Fruit fly (Drosophila melanogaster) whole organism, prepupa: ENCODE results near the gene Dbp73D.

Experiments used
- Blimp-1 ChIP-seq: fragments of 200-800 bp; sonication (Bioruptor generic); optimal IDR thresholded peaks from 3 replicates; lab custom pipeline; 2017; ENCODE audit warnings: missing biosample characterization, missing genetic modification characterization, mild to moderate bottlenecking, moderate library complexity, missing genetic modification reagents
- CG10631 ChIP-seq: fragments of 200-800 bp; sonication (Bioruptor generic); optimal IDR thresholded peaks from 2 replicates; lab custom pipeline; 2016; ENCODE audit warnings: missing biosample characterization, missing genetic modification characterization
- CG1621 ChIP-seq: fragments of 200-800 bp; sonication (Bioruptor generic); optimal IDR thresholded peaks from 3 replicates; lab custom pipeline; 2018; ENCODE audit warnings: missing biosample characterization, mild to moderate bottlenecking, missing genetic modification characterization
- CG16779 ChIP-seq: fragments of 200-800 bp; sonication (Bioruptor generic); optimal IDR thresholded peaks from 3 replicates; lab custom pipeline; 2017; ENCODE audit warnings: missing biosample characterization, mild to moderate bottlenecking, missing genetic modification characterization
- CG31627 ChIP-seq: fragments of 200-800 bp; sonication (Bioruptor generic); optimal IDR thresholded peaks from 3 replicates; lab custom pipeline; 2016; ENCODE audit warnings: missing biosample characterization, missing genetic modification characterization
- CG6276 ChIP-seq: fragments of 200-800 bp; sonication (Bioruptor generic); optimal IDR thresholded peaks from 2 replicates; lab custom pipeline; 2017; ENCODE audit warnings: missing biosample characterization, mild to moderate bottlenecking, missing genetic modification characterization
- CG6808 ChIP-seq: fragments of 200-800 bp; sonication (Bioruptor generic); optimal IDR thresholded peaks from 3 replicates; lab custom pipeline; 2017; ENCODE audit warnings: missing biosample characterization, missing genetic modification characterization, mild to moderate bottlenecking, moderate library complexity, missing genetic modification reagents
- CG6854 ChIP-seq: fragments of 200-800 bp; sonication (Bioruptor generic); optimal IDR thresholded peaks from 2 replicates; lab custom pipeline; 2017; ENCODE audit warnings: missing biosample characterization, mild to moderate bottlenecking, missing genetic modification characterization
- CG7368 ChIP-seq: fragments of 200-800 bp; sonication (Bioruptor generic); optimal IDR thresholded peaks from 3 replicates; lab custom pipeline; 2016; ENCODE audit warnings: missing biosample characterization, missing genetic modification characterization
- CG8632 ChIP-seq: fragments of 200-800 bp; sonication (Bioruptor generic); optimal IDR thresholded peaks from 3 replicates; lab custom pipeline; 2016; ENCODE audit warnings: missing biosample characterization, missing genetic modification characterization
- CG9139 ChIP-seq: fragments of 200-800 bp; sonication (Bioruptor generic); optimal IDR thresholded peaks from 3 replicates; lab custom pipeline; 2017; ENCODE audit warnings: missing biosample characterization, mild to moderate bottlenecking, missing genetic modification characterization
- Eip78C ChIP-seq: fragments of 200-800 bp; sonication (Bioruptor generic); peaks from one replicate; lab custom pipeline; 2016; ENCODE audit warnings: missing biosample characterization, missing genetic modification characterization
- Eip93F ChIP-seq: fragments of 200-800 bp; sonication (Bioruptor generic); optimal IDR thresholded peaks from 2 replicates; lab custom pipeline; 2016; ENCODE audit warnings: missing biosample characterization, mild to moderate bottlenecking, missing genetic modification characterization
- Ets96B ChIP-seq: fragments of 200-800 bp; optimal IDR thresholded peaks from 2 replicates; lab custom pipeline; 2019; ENCODE audit warnings: missing biosample characterization, mild to moderate bottlenecking, missing genetic modification characterization, moderate library complexity
- Hr38 ChIP-seq: sonication (Bioruptor generic); optimal IDR thresholded peaks from 2 replicates; lab custom pipeline; 2016; ENCODE audit warnings: missing biosample characterization, missing genetic modification characterization
- Hr4 ChIP-seq: fragments of 200-800 bp; sonication (Bioruptor generic); optimal IDR thresholded peaks from 3 replicates; lab custom pipeline; 2016; ENCODE audit warnings: missing biosample characterization, missing genetic modification characterization
- Smox ChIP-seq: fragments of 200-800 bp; sonication (Bioruptor generic); optimal IDR thresholded peaks from 3 replicates; lab custom pipeline; 2016; ENCODE audit warnings: missing biosample characterization, missing genetic modification characterization
- Sox14 ChIP-seq: fragments of 200-800 bp; sonication (Bioruptor generic); optimal IDR thresholded peaks from 3 replicates; lab custom pipeline; 2016; ENCODE audit warnings: missing biosample characterization, missing genetic modification characterization
- Sox15 ChIP-seq: fragments of 200-800 bp; sonication (Bioruptor generic); optimal IDR thresholded peaks from 3 replicates; lab custom pipeline; 2016; ENCODE audit warnings: missing biosample characterization, missing genetic modification characterization
- acj6 ChIP-seq: fragments of 200-800 bp; sonication (Bioruptor generic); optimal IDR thresholded peaks from 3 replicates; lab custom pipeline; 2016; ENCODE audit warnings: missing biosample characterization, missing genetic modification characterization
- dsx ChIP-seq: fragments of 200-800 bp; optimal IDR thresholded peaks from 3 replicates; lab custom pipeline; 2019; ENCODE audit warnings: missing biosample characterization, mild to moderate bottlenecking, missing genetic modification characterization, moderate library complexity; ENCODE audit not compliant: poor library complexity, severe bottlenecking
- fd85E ChIP-seq: fragments of 200-800 bp; sonication (Bioruptor generic); optimal IDR thresholded peaks from 3 replicates; lab custom pipeline; 2016; ENCODE audit warnings: missing biosample characterization, missing genetic modification characterization
- fkh ChIP-seq: fragments of 200-800 bp; sonication (Bioruptor generic); optimal IDR thresholded peaks from 3 replicates; lab custom pipeline; 2017; ENCODE audit warnings: missing biosample characterization, mild to moderate bottlenecking, missing genetic modification characterization, moderate library complexity
- net ChIP-seq: fragments of 200-800 bp; sonication (Bioruptor generic); optimal IDR thresholded peaks from 3 replicates; lab custom pipeline; 2016; ENCODE audit warnings: missing biosample characterization, missing genetic modification characterization
- topi ChIP-seq: fragments of 200-800 bp; sonication (Bioruptor generic); optimal IDR thresholded peaks from 3 replicates; lab custom pipeline; 2016; ENCODE audit warnings: missing biosample characterization, missing genetic modification characterization
- vri ChIP-seq: fragments of 200-800 bp; sonication (Bioruptor generic); optimal IDR thresholded peaks from 3 replicates; lab custom pipeline; 2016; ENCODE audit warnings: missing biosample characterization, mild to moderate bottlenecking, missing genetic modification characterization

Dbp73D gene

DNA sequence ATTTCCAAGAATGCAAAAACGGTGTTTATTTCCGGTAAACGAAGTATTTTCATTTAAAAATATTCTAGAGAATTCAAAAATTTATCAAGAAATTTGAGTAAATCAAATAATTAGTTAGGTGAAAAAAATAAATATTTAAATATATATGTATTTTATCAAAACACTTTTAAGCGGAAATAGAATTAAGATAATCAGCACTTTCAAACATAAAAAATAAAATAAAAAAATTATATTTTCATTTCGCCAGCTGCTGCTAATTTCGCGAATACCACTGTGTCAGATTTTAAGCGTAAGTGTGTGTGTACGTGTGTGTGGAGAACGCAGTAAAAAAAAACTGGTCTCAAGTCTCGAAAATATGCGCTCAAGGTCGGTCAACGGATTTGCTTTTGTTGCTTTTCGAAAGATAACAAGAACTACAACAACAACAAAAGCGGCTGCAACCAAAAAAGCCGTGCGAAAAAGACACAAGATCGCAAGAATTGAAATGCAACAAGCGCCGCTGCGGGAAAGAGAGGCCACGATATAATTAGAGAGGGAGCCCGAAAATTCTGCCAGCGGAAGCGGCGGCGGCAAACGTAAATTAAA lies 20.9 kb downstream of the Dbp73D start (continued):
- TF ChIP-seq net (GFP tag; lab: Kevin White, UChicago) (no peak), Eip78C (GFP tag; lab: Kevin White, UChicago) (peak; percentile 83)

DNA sequence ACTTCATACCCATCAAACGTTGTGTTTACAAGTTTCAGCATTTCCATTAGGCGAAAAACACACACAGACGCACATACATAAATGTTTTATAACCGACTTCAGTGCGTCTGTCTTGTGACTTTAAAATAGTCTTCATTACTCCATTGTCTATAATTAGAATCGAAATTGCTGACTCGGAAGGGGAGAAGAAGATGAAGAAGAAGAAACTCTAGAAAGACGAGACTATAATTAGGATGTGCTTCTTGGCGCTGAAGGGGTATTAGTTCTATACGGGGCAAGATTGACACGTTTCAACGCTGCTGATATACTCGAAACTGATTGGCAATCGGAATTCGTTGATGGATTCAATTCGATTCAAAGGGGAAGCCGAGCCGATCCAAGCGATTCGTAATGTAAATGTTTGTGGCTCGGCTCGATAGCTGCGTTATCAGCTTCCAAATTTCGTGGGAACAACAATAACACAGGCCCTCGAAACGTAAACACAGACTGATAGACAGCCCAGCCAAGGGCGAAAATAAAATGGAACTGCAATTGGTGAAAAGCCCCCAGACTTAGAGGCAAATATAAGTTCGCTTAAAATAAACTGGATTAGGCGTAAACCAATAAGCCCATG lies 21.8 kb downstream of the Dbp73D start:
- TF ChIP-seq fkh (GFP tag; lab: Kevin White, UChicago) (peak; percentile 74), CG6854 (GFP tag; lab: Kevin White, UChicago) (no peak), CG1621 (tag; lab: Kevin White, UChicago) (no peak)

DNA sequence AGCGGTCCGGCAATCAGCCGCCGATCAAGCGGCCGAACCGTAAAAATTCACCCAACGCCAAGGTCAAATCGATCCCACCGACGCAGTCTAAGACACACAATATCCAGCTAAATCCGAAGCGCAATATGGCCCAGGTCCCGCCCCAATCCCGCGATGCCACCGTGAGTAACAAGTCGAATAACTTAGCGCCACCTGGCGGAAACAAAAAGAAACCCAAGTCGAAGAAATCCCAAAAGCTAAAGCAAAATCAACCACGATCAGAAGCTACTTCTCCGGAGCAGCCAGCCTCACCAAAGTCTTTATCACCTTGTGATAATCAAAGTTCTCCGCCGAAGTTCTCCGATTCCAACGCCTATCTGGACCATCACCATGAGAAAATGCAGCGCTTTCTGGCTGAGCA lies 25.0 kb downstream of the Dbp73D start:
- TF ChIP-seq Eip93F (GFP tag; lab: Kevin White, UChicago) (no peak), Hr4 (GFP tag; lab: Kevin White, UChicago) (no peak), CG6808 (no peak), CG10631 (GFP tag; lab: Kevin White, UChicago) (no peak), dsx (GFP tag; lab: Kevin White, UChicago) (no peak), vri (GFP tag; lab: Kevin White, UChicago) (no peak), CG31627 (GFP tag; lab: Kevin White, UChicago) (no peak), Smox (GFP tag; lab: Kevin White, UChicago) (no peak), Blimp-1 (no peak), CG7368 (GFP tag; lab: Kevin White, UChicago) (no peak), Hr38 (no peak), CG6276 (GFP tag; lab: Kevin White, UChicago) (no peak), Sox14 (no peak)
- TF ChIP-seq, all 60 proteins: peak for 0

DNA sequence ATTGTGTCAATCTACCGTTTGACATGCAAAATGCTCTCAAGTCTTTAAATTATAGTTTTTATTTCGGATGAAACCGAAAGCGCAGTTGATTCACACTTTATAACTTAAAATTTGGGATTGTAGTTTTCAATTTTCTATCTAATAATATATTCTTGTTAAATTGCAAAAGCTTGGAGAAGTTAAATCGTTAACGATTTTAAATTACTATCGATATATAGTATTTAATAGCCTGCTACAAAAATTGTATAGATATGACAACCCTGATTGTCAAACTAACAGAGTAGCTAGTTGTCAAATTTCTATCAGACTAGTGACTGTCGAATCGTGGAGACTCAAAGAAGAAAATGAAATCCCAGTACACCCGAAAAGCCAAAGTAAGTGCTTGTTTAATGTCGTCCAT lies 25.9 kb downstream of the Dbp73D start, which contains the start of gene CG9692:
Gene CG9692 (plus strand): TSS at position 301 of the 400 bp plus-strand sequence.
- TF ChIP-seq CG16779 (no peak), net (GFP tag; lab: Kevin White, UChicago) (no peak), topi (no peak), CG10631 (GFP tag; lab: Kevin White, UChicago) (no peak), acj6 (GFP tag; lab: Kevin White, UChicago) (no peak), CG6276 (GFP tag; lab: Kevin White, UChicago) (no peak), Ets96B (tag; lab: Kevin White, UChicago) (no peak), fd85E (GFP tag; lab: Kevin White, UChicago) (no peak), CG8632 (GFP tag; lab: Kevin White, UChicago) (no peak), Sox15 (GFP tag; lab: Kevin White, UChicago) (no peak)

DNA sequence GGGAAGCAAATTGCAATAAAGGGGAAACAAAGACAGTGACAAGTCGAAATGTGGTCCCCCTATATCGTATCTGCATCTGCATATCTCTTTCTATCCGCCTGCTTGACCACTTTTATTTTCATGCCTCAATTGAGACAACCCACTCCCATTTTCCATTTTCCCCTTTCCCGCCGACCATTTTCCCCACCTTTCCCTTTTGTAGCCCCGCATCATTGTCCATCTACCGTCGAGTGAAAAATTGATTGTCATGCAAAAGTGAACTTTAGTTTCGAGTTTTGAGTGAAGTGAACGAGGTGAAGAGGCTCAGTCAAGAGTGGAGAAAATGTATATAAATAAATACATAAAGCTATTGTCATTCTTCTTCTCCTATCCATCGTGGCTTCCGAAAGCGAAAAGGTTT lies 26.4 kb downstream of the Dbp73D start:
- peak; percentile 40 for TF ChIP-seq Eip78C (GFP tag; lab: Kevin White, UChicago)
- TF ChIP-seq CG9139 (GFP tag; lab: Kevin White, UChicago): no peak
- TF ChIP-seq CG10631 (GFP tag; lab: Kevin White, UChicago): no peak
- TF ChIP-seq, all 60 proteins: peak for 1

DNA sequence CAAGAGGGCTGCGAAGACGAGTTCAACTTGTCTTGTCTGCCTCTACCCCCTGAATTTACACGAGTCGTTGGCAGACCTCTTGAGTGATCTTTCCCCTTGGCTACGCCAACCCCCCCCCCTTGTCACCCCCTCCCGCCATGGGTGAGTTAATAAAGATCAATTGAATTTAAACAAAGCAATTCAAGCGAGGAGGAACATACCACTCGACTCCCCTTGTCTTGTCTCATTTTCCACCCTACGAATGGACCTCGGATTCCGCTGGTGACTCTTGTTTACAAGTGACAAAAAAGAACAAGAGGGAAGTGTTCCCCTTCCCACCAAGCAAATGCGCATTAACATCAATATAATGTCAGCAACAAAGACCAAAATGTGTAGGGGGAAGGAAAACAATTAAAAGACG lies 27.8 kb downstream of the Dbp73D start:
- TF ChIP-seq dsx (GFP tag; lab: Kevin White, UChicago) (no peak), fkh (GFP tag; lab: Kevin White, UChicago) (peak; percentile 25)
